Fruit fly (Drosophila melanogaster) whole organism, embryonic: ENCODE data around the gene CG4570.

Experiments
- Adf1 ChIP-seq: fragments of 200-800 bp; sonication (Bioruptor generic); IDR thresholded peaks from 2 replicates; pipeline ENCODE4 v1.3.6; 2022; ENCODE audit warnings: missing biosample characterization, missing genetic modification characterization
- Atf-2 ChIP-seq: fragments of 200-800 bp; sonication (Bioruptor generic); optimal IDR thresholded peaks from 2 replicates; lab custom pipeline; 2016; ENCODE audit warnings: missing biosample characterization, missing genetic modification characterization
- Atf3 ChIP-seq: fragments of 200-800 bp; sonication (Bioruptor generic); optimal IDR thresholded peaks from 3 replicates; lab custom pipeline; 2016; ENCODE audit warnings: missing biosample characterization, missing genetic modification characterization
- CG10209 ChIP-seq: fragments of 200-800 bp; sonication (Bioruptor generic); optimal IDR thresholded peaks from 3 replicates; lab custom pipeline; 2017; ENCODE audit warnings: missing biosample characterization, mild to moderate bottlenecking, missing genetic modification characterization, missing genetic modification reagents
- CG1024 ChIP-seq: fragments of 200-800 bp; sonication (Bioruptor generic); IDR thresholded peaks from 2 replicates; pipeline ENCODE4 v1.3.6; 2022; ENCODE audit warnings: missing biosample characterization, missing genetic modification characterization
- CG11504 ChIP-seq: fragments of 200-800 bp; sonication (Bioruptor generic); optimal IDR thresholded peaks from 3 replicates; lab custom pipeline; 2019; ENCODE audit warnings: missing biosample characterization, mild to moderate bottlenecking, missing genetic modification characterization, moderate library complexity
- CG14014 ChIP-seq: fragments of 200-800 bp; sonication (Bioruptor generic); IDR thresholded peaks from 2 replicates; pipeline ENCODE4 v1.3.6; 2022; ENCODE audit warnings: missing biosample characterization, missing genetic modification characterization
- CG14050 ChIP-seq: fragments of 200-800 bp; sonication (Bioruptor generic); IDR thresholded peaks from 3 replicates; pipeline ENCODE4 v1.3.6; 2022; ENCODE audit warnings: missing biosample characterization, missing genetic modification characterization
- CG14667 ChIP-seq: fragments of 200-800 bp; sonication (Bioruptor generic); IDR thresholded peaks from 2 replicates; pipeline ENCODE4 v1.3.6; 2022; ENCODE audit warnings: missing biosample characterization, missing genetic modification characterization
- CG1529 ChIP-seq: fragments of 200-800 bp; sonication (Bioruptor generic); optimal IDR thresholded peaks from 3 replicates; lab custom pipeline; 2018; ENCODE audit warnings: missing biosample characterization, missing genetic modification characterization
- CG15696 ChIP-seq: fragments of 200-800 bp; sonication (Bioruptor generic); optimal IDR thresholded peaks from 2 replicates; lab custom pipeline; 2019; ENCODE audit warnings: missing biosample characterization, mild to moderate bottlenecking, missing genetic modification characterization, moderate library complexity
- CG17361 ChIP-seq: fragments of 200-800 bp; sonication (Bioruptor generic); IDR thresholded peaks from 3 replicates; pipeline ENCODE4 v1.3.6; 2022; ENCODE audit warnings: missing biosample characterization, missing genetic modification characterization
- CG17385 ChIP-seq: fragments of 200-800 bp; sonication (Bioruptor generic); optimal IDR thresholded peaks from 3 replicates; lab custom pipeline; 2018; ENCODE audit warnings: missing biosample characterization, mild to moderate bottlenecking, missing genetic modification characterization
- CG17612 ChIP-seq: fragments of 200-800 bp; sonication (Bioruptor generic); IDR thresholded peaks from 2 replicates; pipeline ENCODE4 v1.3.6; 2022; ENCODE audit warnings: missing biosample characterization, missing genetic modification characterization
- CG17829 ChIP-seq: fragments of 200-800 bp; optimal IDR thresholded peaks from 2 replicates; lab custom pipeline; 2019; ENCODE audit warnings: missing biosample characterization, mild to moderate bottlenecking, missing genetic modification characterization, moderate library complexity
- CG4424 ChIP-seq: fragments of 200-800 bp; sonication (Bioruptor generic); optimal IDR thresholded peaks from 3 replicates; lab custom pipeline; 2016; ENCODE audit warnings: missing biosample characterization, missing genetic modification characterization
- CG6765 ChIP-seq: fragments of 200-800 bp; sonication (Bioruptor generic); optimal IDR thresholded peaks from 3 replicates; lab custom pipeline; 2017; ENCODE audit warnings: missing biosample characterization, mild to moderate bottlenecking, missing genetic modification characterization
- CG8281 ChIP-seq: fragments of 200-800 bp; sonication (Bioruptor generic); optimal IDR thresholded peaks from 2 replicates; lab custom pipeline; 2018; ENCODE audit warnings: missing biosample characterization, mild to moderate bottlenecking, missing genetic modification characterization, moderate library complexity
- CG8924 ChIP-seq: fragments of 200-800 bp; optimal IDR thresholded peaks from 3 replicates; lab custom pipeline; 2019; ENCODE audit warnings: missing biosample characterization, mild to moderate bottlenecking, missing genetic modification characterization, moderate library complexity
- Camta ChIP-seq: fragments of 200-800 bp; sonication (Bioruptor generic); optimal IDR thresholded peaks from 2 replicates; lab custom pipeline; 2016; ENCODE audit warnings: missing biosample characterization, missing genetic modification characterization
- Chrac-16 ChIP-seq: fragments of 200-800 bp; sonication (Bioruptor generic); optimal IDR thresholded peaks from 3 replicates; lab custom pipeline; 2016; ENCODE audit warnings: missing biosample characterization, missing genetic modification characterization
- Doc2 ChIP-seq: fragments of 200-800 bp; sonication (Bioruptor generic); IDR thresholded peaks from 2 replicates; pipeline ENCODE4 v1.3.6; 2022; ENCODE audit warnings: missing biosample characterization, missing genetic modification characterization
- Dp ChIP-seq: fragments of 200-800 bp; sonication (Bioruptor generic); optimal IDR thresholded peaks from 2 replicates; lab custom pipeline; 2018; ENCODE audit warnings: missing biosample characterization, mild to moderate bottlenecking, missing genetic modification characterization, moderate library complexity
- Ets97D ChIP-seq: fragments of 200-800 bp; sonication (Bioruptor generic); optimal IDR thresholded peaks from 3 replicates; lab custom pipeline; 2016; ENCODE audit warnings: missing biosample characterization, missing genetic modification characterization
- Fer3 ChIP-seq: fragments of 200-800 bp; sonication (Bioruptor generic); optimal IDR thresholded peaks from 2 replicates; lab custom pipeline; 2018; ENCODE audit warnings: missing biosample characterization, mild to moderate bottlenecking, missing genetic modification characterization, moderate library complexity
- Hey ChIP-seq: fragments of 200-800 bp; sonication (Bioruptor generic); optimal IDR thresholded peaks from 3 replicates; lab custom pipeline; 2018; ENCODE audit warnings: missing biosample characterization, mild to moderate bottlenecking, missing genetic modification characterization
- MTF-1 ChIP-seq: fragments of 200-800 bp; sonication (Bioruptor generic); optimal IDR thresholded peaks from 2 replicates; lab custom pipeline; 2018; ENCODE audit warnings: missing biosample characterization, mild to moderate bottlenecking, missing genetic modification characterization, borderline replicate concordance
- Mes4 ChIP-seq: fragments of 200-800 bp; sonication (Bioruptor generic); optimal IDR thresholded peaks from 2 replicates; lab custom pipeline; 2016; ENCODE audit warnings: missing biosample characterization, missing genetic modification characterization
- PHDP ChIP-seq: fragments of 200-800 bp; sonication (Bioruptor generic); optimal IDR thresholded peaks from 3 replicates; lab custom pipeline; 2018; ENCODE audit warnings: missing biosample characterization, mild to moderate bottlenecking, missing genetic modification characterization, moderate library complexity
- Rfx ChIP-seq: fragments of 200-800 bp; sonication (Bioruptor generic); IDR thresholded peaks from 2 replicates; pipeline ENCODE4 v1.3.6; 2022; ENCODE audit warnings: missing biosample characterization, missing genetic modification characterization
- bigmax ChIP-seq: fragments of 200-800 bp; sonication (Bioruptor generic); optimal IDR thresholded peaks from 2 replicates; lab custom pipeline; 2018; ENCODE audit warnings: missing biosample characterization, mild to moderate bottlenecking, missing genetic modification characterization
- bsh ChIP-seq, 2 experiments: fragments of 200-800 bp; sonication (Bioruptor generic); optimal IDR thresholded peaks; 2 replicates each; lab custom pipeline; 2017 to 2018; ENCODE audit warnings: mild to moderate bottlenecking in 2 of 2, missing biosample characterization in 2 of 2, missing genetic modification characterization in 2 of 2, moderate library complexity in 1 of 2
- chn ChIP-seq: fragments of 200-800 bp; sonication (Bioruptor generic); optimal IDR thresholded peaks from 2 replicates; lab custom pipeline; 2016; ENCODE audit warnings: missing biosample characterization, missing genetic modification characterization
- crp ChIP-seq, 2 experiments: fragments of 200-800 bp; sonication (Bioruptor generic); optimal IDR thresholded peaks; 2 replicates in 1 of 2; 3 replicates in 1 of 2; lab custom pipeline; 2017; ENCODE audit warnings: missing biosample characterization in 2 of 2, missing genetic modification characterization in 2 of 2, mild to moderate bottlenecking in 1 of 2, moderate library complexity in 1 of 2
- da ChIP-seq: fragments of 200-800 bp; sonication (Bioruptor generic); optimal IDR thresholded peaks from 2 replicates; lab custom pipeline; 2016; ENCODE audit warnings: missing biosample characterization, missing genetic modification characterization
- dysf ChIP-seq: fragments of 200-800 bp; sonication (Bioruptor generic); IDR thresholded peaks from 3 replicates; pipeline ENCODE4 v1.3.6; 2022; ENCODE audit warnings: missing biosample characterization, missing genetic modification characterization
- ems ChIP-seq: fragments of 200-800 bp; sonication (Bioruptor generic); optimal IDR thresholded peaks from 3 replicates; lab custom pipeline; 2016; ENCODE audit warnings: missing biosample characterization, missing genetic modification characterization
- klu ChIP-seq: fragments of 200-800 bp; sonication (Bioruptor generic); IDR thresholded peaks from 2 replicates; pipeline ENCODE4 v1.3.6; 2022; ENCODE audit warnings: missing biosample characterization, missing genetic modification characterization
- maf-S ChIP-seq: fragments of 200-800 bp; sonication (Bioruptor generic); optimal IDR thresholded peaks from 2 replicates; lab custom pipeline; 2016; ENCODE audit warnings: missing biosample characterization, missing genetic modification characterization
- nom ChIP-seq: fragments of 200-800 bp; sonication (Bioruptor generic); optimal IDR thresholded peaks from 2 replicates; lab custom pipeline; 2017; ENCODE audit warnings: missing biosample characterization, missing genetic modification characterization, mild to moderate bottlenecking, moderate library complexity, missing genetic modification reagents
- p53 ChIP-seq: fragments of 200-800 bp; sonication (Bioruptor generic); optimal IDR thresholded peaks from 2 replicates; lab custom pipeline; 2016; ENCODE audit warnings: missing biosample characterization, missing genetic modification characterization
- sc ChIP-seq, 3 experiments: fragments of >200 bp in 2 of 3; fragments of 200-800 bp in 1 of 3; sonication (Bioruptor generic) in 1 of 3; optimal IDR thresholded peaks; 2 replicates in 2 of 3; 3 replicates in 1 of 3; lab custom pipeline; 2017; ENCODE audit warnings: mild to moderate bottlenecking in 1 of 3, missing biosample characterization in 1 of 3, missing genetic modification characterization in 1 of 3, missing genetic modification reagents in 1 of 3
- schlank ChIP-seq: fragments of 200-800 bp; sonication (Bioruptor generic); optimal IDR thresholded peaks from 2 replicates; lab custom pipeline; 2018; ENCODE audit warnings: missing biosample characterization, mild to moderate bottlenecking, missing genetic modification characterization
- seq ChIP-seq: fragments of 200-800 bp; sonication (Bioruptor generic); IDR thresholded peaks from 2 replicates; pipeline ENCODE4 v1.3.6; 2022; ENCODE audit warnings: missing biosample characterization, missing genetic modification characterization
- slou ChIP-seq: fragments of 200-800 bp; sonication (Bioruptor generic); optimal IDR thresholded peaks from 3 replicates; lab custom pipeline; 2016; ENCODE audit warnings: missing biosample characterization, missing genetic modification characterization
- tap ChIP-seq: fragments of 200-800 bp; optimal IDR thresholded peaks from 3 replicates; lab custom pipeline; 2019; ENCODE audit warnings: missing biosample characterization, mild to moderate bottlenecking, missing genetic modification characterization, moderate library complexity
- toy ChIP-seq: fragments of 200-800 bp; sonication (Bioruptor generic); IDR thresholded peaks from 2 replicates; pipeline ENCODE4 v1.3.6; 2022; ENCODE audit warnings: missing biosample characterization, missing genetic modification characterization
- vfl ChIP-seq: fragments of 200-800 bp; sonication (Bioruptor generic); optimal IDR thresholded peaks from 2 replicates; lab custom pipeline; 2016; ENCODE audit warnings: missing biosample characterization, missing genetic modification characterization
- wdn ChIP-seq: fragments of 200-800 bp; sonication (Bioruptor generic); IDR thresholded peaks from 2 replicates; pipeline ENCODE4 v1.3.6; 2022; ENCODE audit warnings: missing biosample characterization, missing genetic modification characterization
- yki ChIP-seq: fragments of >200 bp; optimal IDR thresholded peaks from 3 replicates; lab custom pipeline; 2018

CG4570 gene

dm6 chr3R:10872148-10872783, 15.7 kb downstream of the CG4570 start, which contains the start of gene Fdh (continued):
- TF ChIP-seq CG15696 (tag; lab: Kevin White, UChicago) (peak; percentile 73), chn (peak; percentile 1), toy (GFP tag; lab: Robert Waterston, UW) (no peak), CG17361 (peak; percentile 81), nom (GFP tag; lab: Kevin White, UChicago) (peak; percentile 51), bsh (GFP tag; optimal IDR thresholded peaks at IDR 0.05; lab: Kevin White, UChicago) (peak in 1 of 2 experiments; percentile 59), sc (optimal IDR thresholded peaks at IDR 0.05; lab: Kevin White, UChicago) (no peak), sc (GFP tag; optimal IDR thresholded peaks at IDR 0.05; lab: Kevin White, UChicago) (peak; percentile 23), yki (lab: Kevin White, UChicago) (no peak), CG11504 (tag; lab: Kevin White, UChicago) (peak; percentile 68), CG1529 (peak; percentile 44), CG17829 (tag; lab: Kevin White, UChicago) (peak; percentile 75), wdn (GFP tag; lab: Robert Waterston, UW) (no peak), p53 (no peak), CG14667 (GFP tag; lab: Robert Waterston, UW) (no peak), Rfx (GFP tag; lab: Robert Waterston, UW) (peak; percentile 36; the same call in 1 of the 2 replicates), PHDP (tag; lab: Kevin White, UChicago) (peak; percentile 70), Camta (GFP tag; lab: Kevin White, UChicago) (peak; percentile 32), bigmax (GFP tag; lab: Kevin White, UChicago) (no peak), Fer3 (tag; lab: Kevin White, UChicago) (peak; percentile 69), Chrac-16 (GFP tag; lab: Kevin White, UChicago) (peak; percentile 38), CG17385 (GFP tag; lab: Kevin White, UChicago) (peak; percentile 63), Atf3 (GFP tag; lab: Kevin White, UChicago) (no peak), schlank (tag; lab: Kevin White, UChicago) (peak; percentile 41), CG6765 (peak; percentile 22), ems (GFP tag; lab: Kevin White, UChicago) (peak; percentile 21), Doc2 (no peak), CG14014 (GFP tag; lab: Robert Waterston, UW) (peak; percentile 37; the same call in 1 of the 2 replicates), crp (GFP tag; optimal IDR thresholded peaks at IDR 0.05; lab: Kevin White, UChicago) (peak; percentile 78 to 90), klu (GFP tag; lab: Robert Waterston, UW) (no peak), da (GFP tag; lab: Kevin White, UChicago) (no peak), maf-S (GFP tag; lab: Kevin White, UChicago) (no peak), Dp (GFP tag; lab: Kevin White, UChicago) (peak; percentile 53), Mes4 (GFP tag; lab: Kevin White, UChicago) (peak; percentile 16), MTF-1 (peak; percentile 30), CG4424 (GFP tag; lab: Kevin White, UChicago) (peak; percentile 74), vfl (GFP tag; lab: Kevin White, UChicago) (peak; percentile 19), Adf1 (GFP tag; lab: Robert Waterston, UW) (no peak), CG1024 (no peak), CG8281 (tag; lab: Kevin White, UChicago) (no peak), Hey (tag; lab: Kevin White, UChicago) (no peak), CG10209 (peak; percentile 44), CG17612 (GFP tag; lab: Robert Waterston, UW) (no peak), slou (GFP tag; lab: Kevin White, UChicago) (peak; percentile 5), seq (GFP tag; lab: Robert Waterston, UW) (no peak), tap (tag; lab: Kevin White, UChicago) (peak; percentile 57), dysf (GFP tag; lab: Robert Waterston, UW) (peak; percentile 53; the same call in 2 of the 3 replicates), Ets97D (GFP tag; lab: Kevin White, UChicago) (peak; percentile 95), CG14050 (GFP tag; lab: Robert Waterston, UW) (no peak), Atf-2 (GFP tag; lab: Kevin White, UChicago) (no peak), CG8924 (tag; lab: Kevin White, UChicago) (peak; percentile 54)
